Fruit fly (Drosophila melanogaster) whole organism, embryonic: Measurements from ENCODE around the gene CG1847.
A peak's percentile ranks its signal among the peaks of the same experiment; 100 is the strongest.

Experiments
- Aef1 ChIP-seq: fragments of 200-800 bp; sonication (Bioruptor generic); IDR thresholded peaks from 3 replicates; pipeline ENCODE4 v1.3.6; 2022; ENCODE audit warnings: missing biosample characterization, missing genetic modification characterization
- BEAF-32 ChIP-seq: fragments of 200-800 bp; sonication (Bioruptor generic); optimal IDR thresholded peaks from 3 replicates; lab custom pipeline; 2017; ENCODE audit warnings: missing biosample characterization, missing genetic modification characterization, mild to moderate bottlenecking, moderate library complexity, missing genetic modification reagents
- Blimp-1 ChIP-seq: fragments of 200-800 bp; sonication (Bioruptor generic); optimal IDR thresholded peaks from 3 replicates; lab custom pipeline; 2018; ENCODE audit warnings: missing biosample characterization, missing genetic modification characterization, mild to moderate bottlenecking, moderate library complexity, missing genetic modification reagents
- CG10565 ChIP-seq: fragments of 200-800 bp; sonication (Bioruptor generic); optimal IDR thresholded peaks from 3 replicates; lab custom pipeline; 2016; ENCODE audit warnings: missing biosample characterization, mild to moderate bottlenecking, missing genetic modification characterization
- CG10959 ChIP-seq: fragments of 200-800 bp; sonication (Bioruptor generic); IDR thresholded peaks from 2 replicates; pipeline ENCODE4 v1.3.6; 2022; ENCODE audit warnings: missing biosample characterization, missing genetic modification characterization
- CG11398 ChIP-seq: fragments of 200-800 bp; sonication (Bioruptor generic); optimal IDR thresholded peaks from 2 replicates; lab custom pipeline; 2016; ENCODE audit warnings: missing biosample characterization, missing genetic modification characterization
- CG11456 ChIP-seq: fragments of 200-800 bp; sonication (Bioruptor generic); IDR thresholded peaks from 3 replicates; pipeline ENCODE4 v1.3.6; 2022; ENCODE audit warnings: missing biosample characterization, missing genetic modification characterization
- CG12104 ChIP-seq: fragments of 200-800 bp; sonication (Bioruptor generic); optimal IDR thresholded peaks from 3 replicates; lab custom pipeline; 2016; ENCODE audit warnings: missing biosample characterization, missing genetic modification characterization
- CG14860 ChIP-seq: fragments of 200-800 bp; sonication (Bioruptor generic); IDR thresholded peaks from 3 replicates; pipeline ENCODE4 v1.3.6; 2022; ENCODE audit warnings: missing biosample characterization, missing genetic modification characterization; ENCODE audit not compliant: partially characterized antibody
- CG16863 ChIP-seq: fragments of 200-800 bp; sonication (Bioruptor generic); optimal IDR thresholded peaks from 3 replicates; lab custom pipeline; 2016; ENCODE audit warnings: missing biosample characterization, missing genetic modification characterization
- CG17328 ChIP-seq: fragments of 200-800 bp; sonication (Bioruptor generic); IDR thresholded peaks from 2 replicates; pipeline ENCODE4 v1.3.6; 2022; ENCODE audit warnings: missing biosample characterization, missing genetic modification characterization
- CG17359 ChIP-seq: fragments of 200-800 bp; sonication (Bioruptor generic); optimal IDR thresholded peaks from 3 replicates; lab custom pipeline; 2018; ENCODE audit warnings: missing biosample characterization, mild to moderate bottlenecking, missing genetic modification characterization, moderate library complexity
- CG1792 ChIP-seq: fragments of 200-800 bp; sonication (Bioruptor generic); optimal IDR thresholded peaks from 2 replicates; lab custom pipeline; 2016; ENCODE audit warnings: missing biosample characterization, missing genetic modification characterization
- CG32532 ChIP-seq: fragments of 200-800 bp; sonication (Bioruptor generic); IDR thresholded peaks from 2 replicates; pipeline ENCODE4 v1.3.6; 2022; ENCODE audit warnings: missing biosample characterization, missing genetic modification characterization
- CG3407 ChIP-seq: fragments of 200-800 bp; sonication (Bioruptor generic); optimal IDR thresholded peaks from 2 replicates; lab custom pipeline; 2018; ENCODE audit warnings: missing biosample characterization, mild to moderate bottlenecking, missing genetic modification characterization
- CG4360 ChIP-seq: fragments of 200-800 bp; sonication (Bioruptor generic); IDR thresholded peaks from 2 replicates; pipeline ENCODE4 v1.3.6; 2022; ENCODE audit warnings: missing biosample characterization, missing genetic modification characterization
- CG4617 ChIP-seq: fragments of 200-800 bp; sonication (Bioruptor generic); optimal IDR thresholded peaks from 3 replicates; lab custom pipeline; 2016; ENCODE audit warnings: missing biosample characterization, missing genetic modification characterization, borderline replicate concordance
- CG7928 ChIP-seq: fragments of 200-800 bp; sonication (Bioruptor generic); optimal IDR thresholded peaks from 2 replicates; lab custom pipeline; 2017; ENCODE audit warnings: missing biosample characterization, mild to moderate bottlenecking, missing genetic modification characterization
- CG8944 ChIP-seq: fragments of 200-800 bp; sonication (Bioruptor generic); optimal IDR thresholded peaks from 3 replicates; lab custom pipeline; 2016; ENCODE audit warnings: missing biosample characterization, missing genetic modification characterization
- CG9797 ChIP-seq: fragments of 200-800 bp; sonication (Bioruptor generic); optimal IDR thresholded peaks from 3 replicates; lab custom pipeline; 2018; ENCODE audit warnings: missing biosample characterization, mild to moderate bottlenecking, missing genetic modification characterization
- CkIIα-i1 ChIP-seq: fragments of 200-800 bp; sonication (Bioruptor generic); IDR thresholded peaks from 2 replicates; pipeline ENCODE4 v1.3.6; 2022; ENCODE audit warnings: missing biosample characterization, missing genetic modification characterization
- Drgx ChIP-seq: fragments of 200-800 bp; sonication (Bioruptor generic); IDR thresholded peaks from 2 replicates; pipeline ENCODE4 v1.3.6; 2022; ENCODE audit warnings: missing biosample characterization, missing genetic modification characterization
- E2f2 ChIP-seq: fragments of 200-800 bp; sonication (Bioruptor generic); IDR thresholded peaks from 2 replicates; pipeline ENCODE4 v1.3.6; 2022; ENCODE audit warnings: missing biosample characterization, missing genetic modification characterization
- Elba2 ChIP-seq: fragments of 200-800 bp; sonication (Bioruptor generic); optimal IDR thresholded peaks from 3 replicates; lab custom pipeline; 2016; ENCODE audit warnings: missing biosample characterization, missing genetic modification characterization
- Ets65A ChIP-seq: fragments of 200-800 bp; sonication (Bioruptor generic); peaks from one replicate; lab custom pipeline; 2016; ENCODE audit warnings: missing biosample characterization, missing genetic modification characterization
- Ets97D ChIP-seq: fragments of 200-800 bp; sonication (Bioruptor generic); optimal IDR thresholded peaks from 3 replicates; lab custom pipeline; 2016; ENCODE audit warnings: missing biosample characterization, missing genetic modification characterization
- HLH3B ChIP-seq: fragments of 200-800 bp; sonication (Bioruptor generic); IDR thresholded peaks from 2 replicates; pipeline ENCODE4 v1.3.6; 2022; ENCODE audit warnings: missing biosample characterization, missing genetic modification characterization
- HLHmδ ChIP-seq: fragments of 200-800 bp; sonication (Bioruptor generic); optimal IDR thresholded peaks from 2 replicates; lab custom pipeline; 2018; ENCODE audit warnings: missing biosample characterization, mild to moderate bottlenecking, missing genetic modification characterization, moderate library complexity
- Meics ChIP-seq: fragments of 200-800 bp; sonication (Bioruptor generic); optimal IDR thresholded peaks from 2 replicates; lab custom pipeline; 2017; ENCODE audit warnings: missing biosample characterization, mild to moderate bottlenecking, missing genetic modification characterization
- Myb ChIP-seq: fragments of 200-800 bp; sonication (Bioruptor generic); optimal IDR thresholded peaks from 2 replicates; lab custom pipeline; 2016; ENCODE audit warnings: missing biosample characterization, missing genetic modification characterization
- Sin3A ChIP-seq: fragments of >200 bp; optimal IDR thresholded peaks from 2 replicates; lab custom pipeline; 2018
- Ssrp ChIP-seq: fragments of 200-800 bp; sonication (Bioruptor generic); optimal IDR thresholded peaks from 2 replicates; lab custom pipeline; 2018; ENCODE audit warnings: missing biosample characterization, mild to moderate bottlenecking, missing genetic modification characterization, moderate library complexity
- Trl ChIP-seq, 3 experiments: fragments of >200 bp in 2 of 3; fragments of 200-800 bp in 1 of 3; sonication (Bioruptor generic) in 1 of 3; optimal IDR thresholded peaks; 2 replicates in 1 of 3; 3 replicates in 2 of 3; lab custom pipeline; 2016 to 2017; ENCODE audit warnings: missing biosample characterization in 1 of 3, missing genetic modification characterization in 1 of 3
- amos ChIP-seq: fragments of 200-800 bp; sonication (Bioruptor generic); IDR thresholded peaks from 2 replicates; pipeline ENCODE4 v1.3.6; 2022; ENCODE audit warnings: missing biosample characterization, missing genetic modification characterization; ENCODE audit not compliant: partially characterized antibody
- croc ChIP-seq: fragments of 200-800 bp; sonication (Bioruptor generic); conservative IDR thresholded peaks from 3 replicates; pipeline ENCODE4 v1.3.6; 2022; ENCODE audit warnings: missing biosample characterization, missing genetic modification characterization
- crp ChIP-seq, 2 experiments: fragments of 200-800 bp; sonication (Bioruptor generic); optimal IDR thresholded peaks; 2 replicates in 1 of 2; 3 replicates in 1 of 2; lab custom pipeline; 2017; ENCODE audit warnings: missing biosample characterization in 2 of 2, missing genetic modification characterization in 2 of 2, mild to moderate bottlenecking in 1 of 2, moderate library complexity in 1 of 2
- dan ChIP-seq: fragments of 200-800 bp; sonication (Bioruptor generic); IDR thresholded peaks from 2 replicates; pipeline ENCODE4 v1.3.6; 2022; ENCODE audit warnings: missing biosample characterization, missing genetic modification characterization
- dati ChIP-seq: fragments of 200-800 bp; sonication (Bioruptor generic); IDR thresholded peaks from 2 replicates; pipeline ENCODE4 v1.3.6; 2022; ENCODE audit warnings: missing biosample characterization, missing genetic modification characterization
- en ChIP-seq: fragments of 200-800 bp; sonication (Bioruptor generic); optimal IDR thresholded peaks from 2 replicates; lab custom pipeline; 2016; ENCODE audit warnings: missing biosample characterization, missing genetic modification characterization
- eyg ChIP-seq: fragments of 200-800 bp; sonication (Bioruptor generic); optimal IDR thresholded peaks from 3 replicates; lab custom pipeline; 2016; ENCODE audit warnings: missing biosample characterization, missing genetic modification characterization
- gsb ChIP-seq: fragments of 200-800 bp; sonication (Bioruptor generic); IDR thresholded peaks from 2 replicates; pipeline ENCODE4 v1.3.6; 2022; ENCODE audit warnings: missing biosample characterization, missing genetic modification characterization
- mirr ChIP-seq: fragments of 200-800 bp; sonication (Bioruptor generic); optimal IDR thresholded peaks from 3 replicates; lab custom pipeline; 2018; ENCODE audit warnings: missing biosample characterization, mild to moderate bottlenecking, missing genetic modification characterization
- phol ChIP-seq: fragments of 200-800 bp; sonication (Bioruptor generic); optimal IDR thresholded peaks from 3 replicates; lab custom pipeline; 2018; ENCODE audit warnings: missing biosample characterization, mild to moderate bottlenecking, missing genetic modification characterization, moderate library complexity
- sens ChIP-seq: fragments of 200-800 bp; sonication (Bioruptor generic); peaks from one replicate; lab custom pipeline; 2016; ENCODE audit warnings: missing biosample characterization, missing genetic modification characterization
- sim ChIP-seq: fragments of 200-800 bp; sonication (Bioruptor generic); IDR thresholded peaks from 2 replicates; pipeline ENCODE4 v1.3.6; 2022; ENCODE audit warnings: missing biosample characterization, missing genetic modification characterization
- sna ChIP-seq: fragments of 200-800 bp; sonication (Bioruptor generic); IDR thresholded peaks from 2 replicates; pipeline ENCODE4 v1.3.6; 2022; ENCODE audit warnings: missing biosample characterization, missing genetic modification characterization; ENCODE audit not compliant: partially characterized antibody
- tx ChIP-seq: fragments of 200-800 bp; sonication (Bioruptor generic); optimal IDR thresholded peaks from 2 replicates; lab custom pipeline; 2016; ENCODE audit warnings: missing biosample characterization, missing genetic modification characterization
- vfl ChIP-seq: fragments of 200-800 bp; sonication (Bioruptor generic); optimal IDR thresholded peaks from 2 replicates; lab custom pipeline; 2016; ENCODE audit warnings: missing biosample characterization, missing genetic modification characterization
- zen ChIP-seq: fragments of 200-800 bp; sonication (Bioruptor generic); optimal IDR thresholded peaks from 3 replicates; lab custom pipeline; 2018; ENCODE audit warnings: missing biosample characterization, mild to moderate bottlenecking, missing genetic modification characterization, moderate library complexity

The CG1847 gene

DNA sequence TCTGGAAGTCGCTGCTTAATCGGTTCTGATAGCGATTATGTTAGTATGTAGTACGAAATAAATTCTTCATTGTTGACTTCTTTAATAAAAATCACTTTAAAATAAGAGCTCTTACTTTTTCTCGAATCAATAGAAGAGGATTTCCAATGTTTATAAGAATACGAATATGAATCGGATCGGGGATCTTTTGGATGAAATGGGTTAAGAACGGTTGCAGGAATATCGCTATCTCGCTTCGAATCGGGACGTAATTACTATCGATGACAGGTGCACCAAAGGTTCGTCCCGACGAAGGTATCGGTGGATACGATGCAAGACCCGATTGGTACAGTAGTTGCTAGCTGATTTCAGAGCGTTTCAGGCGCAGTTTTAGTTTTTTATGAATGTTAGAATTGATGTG is 24.7 kb downstream of the CG1847 start, which contains the start of gene wisp:
Gene wisp (plus strand): TSS at position 301 of the 400 bp plus-strand sequence.
- TF ChIP-seq zen (tag; lab: Kevin White, UChicago) = peak; percentile 19
- peak; percentile 21 for TF ChIP-seq BEAF-32 (GFP tag; lab: Kevin White, UChicago)
- TF ChIP-seq CG12104 = no peak
- no peak for TF ChIP-seq CG17359
- no peak for TF ChIP-seq HLHmδ
- TF ChIP-seq CG10565 (GFP tag; lab: Kevin White, UChicago) = no peak
- no peak for TF ChIP-seq dati (GFP tag; lab: Robert Waterston, UW)
- TF ChIP-seq phol = no peak
- TF ChIP-seq E2f2 (GFP tag; lab: Robert Waterston, UW) = no peak
- TF ChIP-seq sim (GFP tag; lab: Robert Waterston, UW) = no peak
- peak; percentile 37; the same call in 1 of the 2 replicates for TF ChIP-seq amos (GFP tag; lab: Robert Waterston, UW)
- no peak for TF ChIP-seq CG11456 (GFP tag; lab: Robert Waterston, UW)
- no peak for TF ChIP-seq mirr
- no peak for TF ChIP-seq Aef1

DNA sequence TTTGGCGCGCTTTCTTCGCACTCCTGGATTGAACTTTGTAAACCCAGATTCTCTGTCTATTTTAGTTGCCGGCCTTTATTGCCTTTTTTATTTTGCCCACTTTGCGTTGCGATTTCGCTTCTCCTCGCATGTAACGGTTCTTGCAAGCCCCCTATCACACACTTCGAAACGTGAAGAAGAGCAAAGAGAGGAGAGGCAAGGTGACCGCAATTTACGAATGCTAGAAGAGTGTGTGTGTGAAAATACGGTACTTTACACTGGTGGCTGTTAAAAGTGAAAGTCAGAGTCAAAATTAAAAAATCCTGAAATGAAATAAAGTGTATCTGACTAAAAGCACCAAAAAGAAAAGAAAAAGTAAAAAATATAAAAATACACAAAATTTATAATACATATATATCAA is 25.2 kb downstream of the CG1847 start:
- TF ChIP-seq Blimp-1 (GFP tag; lab: Kevin White, UChicago) (peak; percentile 64), Ets97D (GFP tag; lab: Kevin White, UChicago) (no peak), CG10959 (no peak), Meics (GFP tag; lab: Kevin White, UChicago) (no peak), CG11398 (GFP tag; lab: Kevin White, UChicago) (no peak), dan (GFP tag; lab: Robert Waterston, UW) (no peak), tx (GFP tag; lab: Kevin White, UChicago) (no peak)

dm6 chrX:11895141-11895540 is 26.2 kb downstream of the CG1847 start:
- TF ChIP-seq CG4360 (peak; percentile 92), CG17328 (GFP tag; lab: Robert Waterston, UW) (no peak), Ets65A (peak; percentile 24)
- TF ChIP-seq, all 482 proteins: peak for 2

- TF ChIP-seq croc (GFP tag; lab: Robert Waterston, UW) (no peak), eyg (no peak), CkIIα-i1 (no peak), CG16863 (GFP tag; lab: Kevin White, UChicago) (no peak), Trl (optimal IDR thresholded peaks at IDR 0.05; lab: Kevin White, UChicago) (no peak), Trl (GFP tag; optimal IDR thresholded peaks at IDR 0.05; lab: Kevin White, UChicago) (no peak), CG32532 (GFP tag; lab: Robert Waterston, UW) (no peak), crp (GFP tag; optimal IDR thresholded peaks at IDR 0.05; lab: Kevin White, UChicago) (no peak), CG14860 (peak; percentile 90), en (GFP tag; lab: Kevin White, UChicago) (no peak), CG1792 (GFP tag; lab: Kevin White, UChicago) (no peak), CG8944 (no peak), Drgx (GFP tag; lab: Robert Waterston, UW) (no peak), CG4617 (GFP tag; lab: Kevin White, UChicago) (peak; percentile 66), Sin3A (lab: Kevin White, UChicago) (peak; percentile 12), Myb (no peak), CG9797 (GFP tag; lab: Kevin White, UChicago) (no peak), CG7928 (GFP tag; lab: Kevin White, UChicago) (no peak), CG3407 (GFP tag; lab: Kevin White, UChicago) (no peak), HLH3B (GFP tag; lab: Robert Waterston, UW) (no peak), Ssrp (tag; lab: Kevin White, UChicago) (no peak), gsb (GFP tag; lab: Robert Waterston, UW) (no peak), vfl (GFP tag; lab: Kevin White, UChicago) (no peak), sens (GFP tag; lab: Kevin White, UChicago) (no peak), mirr (no peak), Elba2 (GFP tag; lab: Kevin White, UChicago) (no peak), sna (GFP tag; lab: Robert Waterston, UW) (peak; percentile 82)
Measured at dm6 chrX:11905144-11905543, 36.2 kb downstream of the CG1847 start, which contains the start of gene Upf1. Gene Upf1, minus strand, starts transcription at chrX:11905371.
